Worm (Caenorhabditis elegans): ENCODE results near the gene F54C9.14.

DNA sequence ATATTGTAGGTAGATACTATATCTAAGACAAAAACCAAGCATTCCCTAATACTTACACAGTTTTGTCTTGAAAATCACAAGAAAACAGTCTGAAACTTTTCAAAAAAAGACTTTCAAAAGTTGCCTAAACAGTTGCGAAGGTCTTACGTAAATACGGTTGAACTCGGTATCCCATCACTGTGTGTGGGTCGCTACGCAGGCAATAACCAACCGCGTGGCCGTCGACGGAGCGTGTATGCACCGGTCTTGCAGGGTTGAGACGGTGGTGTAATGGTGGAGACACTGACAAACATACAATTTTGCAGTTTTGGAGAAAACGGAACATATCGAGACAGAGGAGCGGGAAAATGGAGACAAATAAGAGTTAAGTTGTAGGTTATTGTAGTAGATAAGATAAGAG lies 875 bp upstream of the F54C9.14 start, which contains the start of gene iff-2:
- peak; percentile 16; the same call in 1 of the 2 replicates for TF ChIP-seq ztf-29 (GFP tag; IDR thresholded peaks at IDR 0.05)
- 0 out of 2 replicates have a peak, but pooled peaks have one; percentile 51 for TF ChIP-seq klf-2 (GFP tag; conservative IDR thresholded peaks at IDR 0.05)
- peak; percentile 24; the same call in 1 of the 2 replicates for TF ChIP-seq tab-1 (GFP tag; IDR thresholded peaks at IDR 0.05)
- TF ChIP-seq ztf-23 (GFP tag; IDR thresholded peaks at IDR 0.05), result peak; percentile 92
- TF ChIP-seq ref-1 (GFP tag; conservative IDR thresholded peaks at IDR 0.05), result peak; percentile 46

Measured in whole organism, midembryonic.